Worm (Caenorhabditis elegans) whole organism, L2 larva: ENCODE measurements around the gene bca-2.

Experiments
- alr-1 ChIP-seq: fragments of 150-350 bp; optimal IDR thresholded peaks from 2 replicates; lab custom pipeline; 2014; ENCODE audit warnings: missing biosample characterization, missing genetic modification characterization
- ama-1 ChIP-seq: fragments of 150-350 bp; optimal IDR thresholded peaks from 2 replicates; lab custom pipeline; 2018; ENCODE audit warnings: inconsistent platforms
- blmp-1 ChIP-seq: sonication (generic microtip); optimal IDR thresholded peaks from 2 replicates; lab custom pipeline; 2017; ENCODE audit warnings: missing genetic modification characterization, mild to moderate bottlenecking, missing compliant biosample characterization, antibody characterized with exemption, moderate library complexity; ENCODE audit not compliant: insufficient read depth
- egl-27 ChIP-seq: sonication (generic microtip); optimal IDR thresholded peaks from 3 replicates; lab custom pipeline; 2017; ENCODE audit warnings: missing biosample characterization, missing genetic modification reagents, missing genetic modification characterization
- fos-1 ChIP-seq: fragments of 150-350 bp; optimal IDR thresholded peaks from 2 replicates; lab custom pipeline; 2014; ENCODE audit warnings: missing biosample characterization, missing genetic modification characterization
- mbf-1 ChIP-seq: sonication (generic microtip); optimal IDR thresholded peaks from 2 replicates; lab custom pipeline; 2017; ENCODE audit warnings: missing biosample characterization, missing genetic modification characterization
- nhr-237 ChIP-seq: fragments of 150-350 bp; optimal IDR thresholded peaks from 2 replicates; lab custom pipeline; 2014; ENCODE audit warnings: missing biosample characterization, missing genetic modification characterization
- nhr-25 ChIP-seq: fragments of 150-350 bp; sonication (generic microtip); optimal IDR thresholded peaks from 3 replicates; lab custom pipeline; 2014; ENCODE audit warnings: missing biosample characterization, missing genetic modification characterization
- snpc-4 ChIP-seq: fragments of 150-350 bp; optimal IDR thresholded peaks from 2 replicates; lab custom pipeline; 2014; ENCODE audit warnings: missing biosample characterization, missing genetic modification characterization
- unc-39 ChIP-seq: fragments of 150-350 bp; optimal IDR thresholded peaks from 2 replicates; lab custom pipeline; 2014; ENCODE audit warnings: missing biosample characterization, missing genetic modification characterization
- unc-62 ChIP-seq: fragments of 150-350 bp; optimal IDR thresholded peaks from 2 replicates; lab custom pipeline; 2014; ENCODE audit warnings: missing biosample characterization, missing genetic modification reagents, missing genetic modification characterization
- ztf-11 ChIP-seq: sonication (generic microtip); optimal IDR thresholded peaks from 2 replicates; lab custom pipeline; 2017; ENCODE audit warnings: missing biosample characterization, missing genetic modification characterization

ce11 chrIV:17103615-17104014 is 3.6 kb upstream of the bca-2 start, which contains the start of gene Y116A8C.30:
- TF ChIP-seq nhr-25 (tag; lab: Kevin White, UChicago) (no peak), unc-39 (tag; lab: Kevin White, UChicago) (no peak), snpc-4 (tag; lab: Kevin White, UChicago) (no peak), ama-1 (no peak), ztf-11 (tag; lab: Kevin White, UChicago) (no peak), alr-1 (no peak), unc-62 (no peak), egl-27 (tag; lab: Kevin White, UChicago) (no peak), mbf-1 (tag; lab: Kevin White, UChicago) (no peak), blmp-1 (tag; lab: Kevin White, UChicago) (no peak), fos-1 (tag; lab: Kevin White, UChicago) (no peak), nhr-237 (tag; lab: Kevin White, UChicago) (no peak)
